Worm (Caenorhabditis elegans): Measurements from ENCODE around the gene idpc-7.
A peak's percentile ranks its signal among the peaks of the same experiment; 100 is the strongest.

ce11 chrV:9621437-9621836 lies 2.6 kb upstream of the idpc-7 start:
- no peak for TF ChIP-seq nhr-11 (tag; optimal IDR thresholded peaks at IDR 0.05)
- TF ChIP-seq unc-62 (GFP tag; optimal IDR thresholded peaks at IDR 0.05 in 1 of 2) = peak in 1 of 2 experiments; percentile 95
- no peak for TF ChIP-seq unc-62 (tag; optimal IDR thresholded peaks at IDR 0.05)
- no peak for TF ChIP-seq lsy-2 (tag; optimal IDR thresholded peaks at IDR 0.05)
- TF ChIP-seq fos-1 (tag; optimal IDR thresholded peaks at IDR 0.05) = no peak
- no peak for TF ChIP-seq ztf-7 (tag; optimal IDR thresholded peaks at IDR 0.05)
- no peak for TF ChIP-seq daf-16 (GFP tag; optimal IDR thresholded peaks at IDR 0.05)
- TF ChIP-seq daf-16 (tag; optimal IDR thresholded peaks at IDR 0.05) = no peak
- no peak for TF ChIP-seq fkh-10 (GFP tag; optimal IDR thresholded peaks at IDR 0.05)
- no peak for TF ChIP-seq madf-5 (GFP tag; IDR thresholded peaks at IDR 0.05)

All from whole organism, L4 larva.